Worm (Caenorhabditis elegans): Measurements from ENCODE around the gene Y57G11B.8.

Gene Y57G11B.8

ce11 chrIV:14562649-14563268 is 15.7 kb downstream of the Y57G11B.8 start:
- TF ChIP-seq arid-1 (GFP tag; conservative IDR thresholded peaks at IDR 0.05) (no peak), ceh-20 (GFP tag; IDR thresholded peaks at IDR 0.05) (no peak), snpc-1.2 (GFP tag; IDR thresholded peaks at IDR 0.05) (peak; percentile 74; the same call in 1 of the 2 replicates), nhr-48 (tag; optimal IDR thresholded peaks at IDR 0.05) (no peak), hmg-1.1 (GFP tag; IDR thresholded peaks at IDR 0.05) (no peak), jun-1 (tag; optimal IDR thresholded peaks at IDR 0.05) (no peak), ces-1 (GFP tag; optimal IDR thresholded peaks at IDR 0.05) (no peak), daf-16 (GFP tag; optimal IDR thresholded peaks at IDR 0.05) (no peak), daf-16 (tag; optimal IDR thresholded peaks at IDR 0.05) (peak; percentile 40), lir-3 (tag; optimal IDR thresholded peaks at IDR 0.05) (no peak), hlh-11 (tag; optimal IDR thresholded peaks at IDR 0.05) (no peak), dve-1 (tag; optimal IDR thresholded peaks at IDR 0.05; ENCODE audit: insufficient read depth) (peak; percentile 14), rbr-2 (tag; optimal IDR thresholded peaks at IDR 0.05) (no peak), ceh-82 (tag; optimal IDR thresholded peaks at IDR 0.05) (no peak), hlh-30 (tag; optimal IDR thresholded peaks at IDR 0.05; ENCODE audit: insufficient read depth) (no peak), spr-1 (tag; optimal IDR thresholded peaks at IDR 0.05) (no peak), madf-9 (GFP tag; conservative IDR thresholded peaks at IDR 0.05) (no peak), lin-15B (tag; optimal IDR thresholded peaks at IDR 0.05) (no peak), zip-11 (GFP tag; IDR thresholded peaks at IDR 0.05) (no peak), saeg-2 (GFP tag; IDR thresholded peaks at IDR 0.05) (no peak), unc-62 (GFP tag; optimal IDR thresholded peaks at IDR 0.05 in 1 of 2) (peak in 1 of 2 experiments; percentile 80), unc-62 (tag; optimal IDR thresholded peaks at IDR 0.05) (no peak), pqm-1 (tag; optimal IDR thresholded peaks at IDR 0.05) (peak; percentile 75), sdz-12 (GFP tag; optimal IDR thresholded peaks at IDR 0.05) (no peak), mdl-1 (tag; optimal IDR thresholded peaks at IDR 0.05) (no peak), ctbp-1 (GFP tag; IDR thresholded peaks at IDR 0.05) (no peak), nhr-10 (tag; optimal IDR thresholded peaks at IDR 0.05) (no peak), ceh-62 (tag; optimal IDR thresholded peaks at IDR 0.05) (no peak), nhr-42 (GFP tag; IDR thresholded peaks at IDR 0.05) (no peak), unc-39 (tag; optimal IDR thresholded peaks at IDR 0.05) (no peak), zfp-2 (tag; optimal IDR thresholded peaks at IDR 0.05) (no peak), tra-1 (GFP tag; IDR thresholded peaks at IDR 0.05) (no peak), zip-2 (tag; optimal IDR thresholded peaks at IDR 0.05) (no peak), nhr-28 (tag; optimal IDR thresholded peaks at IDR 0.05) (no peak), F37D6.2 (tag; optimal IDR thresholded peaks at IDR 0.05) (no peak), nhr-25 (tag; optimal IDR thresholded peaks at IDR 0.05; ENCODE audit: borderline replicate concordance, insufficient read depth) (no peak), nhr-111 (GFP tag; optimal IDR thresholded peaks at IDR 0.05) (no peak), pha-4 (GFP tag; IDR thresholded peaks at IDR 0.05) (no peak), pha-4 (tag; optimal IDR thresholded peaks at IDR 0.05) (peak; percentile 31), mep-1 (tag; optimal IDR thresholded peaks at IDR 0.05) (no peak)

ce11 chrIV:14561677-14562076 is 16.8 kb downstream of the Y57G11B.8 start:
- TF ChIP-seq nhr-28 (tag; optimal IDR thresholded peaks at IDR 0.05) = peak; percentile 31
- TF ChIP-seq duxl-1 (tag; optimal IDR thresholded peaks at IDR 0.05; ENCODE audit: poor library complexity) = no peak
- TF ChIP-seq daf-16 (GFP tag; optimal IDR thresholded peaks at IDR 0.05) = no peak
- TF ChIP-seq daf-16 (tag; optimal IDR thresholded peaks at IDR 0.05) = peak; percentile 85
- no peak for TF ChIP-seq nhr-11 (tag; optimal IDR thresholded peaks at IDR 0.05)
- no peak for TF ChIP-seq attf-4 (tag; optimal IDR thresholded peaks at IDR 0.05)
- peak; percentile 37 for TF ChIP-seq hlh-30 (tag; optimal IDR thresholded peaks at IDR 0.05; ENCODE audit: insufficient read depth)
- no peak for TF ChIP-seq nhr-48 (tag; optimal IDR thresholded peaks at IDR 0.05)
- TF ChIP-seq dve-1 (tag; optimal IDR thresholded peaks at IDR 0.05; ENCODE audit: insufficient read depth) = peak; percentile 73
- TF ChIP-seq pqm-1 (tag; optimal IDR thresholded peaks at IDR 0.05) = peak; percentile 36
- TF ChIP-seq mdl-1 (tag; optimal IDR thresholded peaks at IDR 0.05) = no peak

Data from whole organism, L4 larva.